Worm (Caenorhabditis elegans) whole organism, late embryonic: ENCODE data around the gene C34E11.4.

Source experiments
- F13H6.1 ChIP-seq: sonication (generic microtip); optimal IDR thresholded peaks from 2 replicates; lab custom pipeline; 2016; ENCODE audit warnings: missing genetic modification characterization, missing compliant biosample characterization
- K09A11.1 ChIP-seq: sonication (generic microtip); optimal IDR thresholded peaks from 2 replicates; lab custom pipeline; 2017; ENCODE audit warnings: antibody characterized with exemption, mild to moderate bottlenecking, missing genetic modification characterization, missing compliant biosample characterization; ENCODE audit not compliant: insufficient read depth
- ahr-1 ChIP-seq: sonication (generic microtip); optimal IDR thresholded peaks from 2 replicates; lab custom pipeline; 2016; ENCODE audit warnings: missing genetic modification characterization, missing compliant biosample characterization
- ceh-14 ChIP-seq: sonication (generic microtip); optimal IDR thresholded peaks from 2 replicates; lab custom pipeline; 2016; ENCODE audit warnings: missing genotype, missing genetic modification characterization, missing compliant biosample characterization
- ceh-18 ChIP-seq: sonication (generic microtip); optimal IDR thresholded peaks from 2 replicates; lab custom pipeline; 2016; ENCODE audit warnings: missing genetic modification characterization, missing compliant biosample characterization
- ceh-2 ChIP-seq: sonication (generic microtip); optimal IDR thresholded peaks from 2 replicates; lab custom pipeline; 2016; ENCODE audit warnings: missing genotype, missing genetic modification characterization, missing compliant biosample characterization
- ceh-30 ChIP-seq: fragments of 150-350 bp; optimal IDR thresholded peaks from 2 replicates; lab custom pipeline; 2014; ENCODE audit warnings: missing biosample characterization, missing genetic modification characterization
- ceh-31 ChIP-seq: sonication (generic microtip); optimal IDR thresholded peaks from 2 replicates; lab custom pipeline; 2016; ENCODE audit warnings: missing genetic modification characterization, missing compliant biosample characterization
- ceh-45 ChIP-seq: fragments of 200-800 bp; sonication (Bioruptor generic); IDR thresholded peaks from 2 replicates; pipeline ENCODE4 v1.3.6; 2022; ENCODE audit warnings: missing genetic modification reagents, missing genetic modification characterization, missing compliant biosample characterization
- ceh-48 ChIP-seq: sonication (generic microtip); optimal IDR thresholded peaks from 2 replicates; lab custom pipeline; 2016; ENCODE audit warnings: missing genetic modification characterization, inconsistent platforms, missing compliant biosample characterization
- ceh-9 ChIP-seq: sonication (generic microtip); optimal IDR thresholded peaks from 2 replicates; lab custom pipeline; 2016; ENCODE audit warnings: mild to moderate bottlenecking, missing genetic modification characterization, inconsistent platforms, missing compliant biosample characterization
- dmd-4 ChIP-seq: sonication (generic microtip); optimal IDR thresholded peaks from 2 replicates; lab custom pipeline; 2016; ENCODE audit warnings: borderline replicate concordance, missing genetic modification characterization, missing compliant biosample characterization
- dve-1 ChIP-seq: sonication (generic microtip); optimal IDR thresholded peaks from 2 replicates; lab custom pipeline; 2017; ENCODE audit warnings: antibody characterized with exemption, mild to moderate bottlenecking, missing genetic modification characterization, missing compliant biosample characterization
- elt-4 ChIP-seq: sonication (generic microtip); optimal IDR thresholded peaks from 2 replicates; lab custom pipeline; 2016; ENCODE audit warnings: missing genetic modification characterization, missing compliant biosample characterization
- fax-1 ChIP-seq: sonication (generic microtip); optimal IDR thresholded peaks from 2 replicates; lab custom pipeline; 2016; ENCODE audit warnings: missing genotype, missing genetic modification characterization, missing compliant biosample characterization
- fkh-10 ChIP-seq: fragments of 150-350 bp; optimal IDR thresholded peaks from 2 replicates; lab custom pipeline; 2014; ENCODE audit warnings: missing biosample characterization, missing genetic modification reagents, missing genetic modification characterization
- hlh-13 ChIP-seq: fragments of 200-800 bp; sonication (Bioruptor generic); optimal IDR thresholded peaks from 2 replicates; lab custom pipeline; 2018; ENCODE audit warnings: mild to moderate bottlenecking, missing genetic modification characterization, missing compliant biosample characterization
- hlh-30 ChIP-seq: sonication (generic microtip); optimal IDR thresholded peaks from 2 replicates; lab custom pipeline; 2017; ENCODE audit warnings: antibody characterized with exemption, missing genetic modification characterization, missing compliant biosample characterization; ENCODE audit not compliant: insufficient read depth
- hlh-6 ChIP-seq: sonication (generic microtip); optimal IDR thresholded peaks from 2 replicates; lab custom pipeline; 2016; ENCODE audit warnings: missing genotype, missing genetic modification characterization, missing compliant biosample characterization
- hlh-8 ChIP-seq: sonication (generic microtip); optimal IDR thresholded peaks from 2 replicates; lab custom pipeline; 2016; ENCODE audit warnings: missing genotype, missing genetic modification characterization, missing compliant biosample characterization
- lin-11 ChIP-seq: fragments of 200-800 bp; sonication (Bioruptor generic); optimal IDR thresholded peaks from 2 replicates; lab custom pipeline; 2018; ENCODE audit warnings: mild to moderate bottlenecking, missing genetic modification characterization, missing compliant biosample characterization
- nhr-11 ChIP-seq: fragments of 150-350 bp; optimal IDR thresholded peaks from 2 replicates; lab custom pipeline; 2014; ENCODE audit warnings: missing biosample characterization, missing genetic modification characterization
- pha-4 ChIP-seq: fragments of 150-350 bp; optimal IDR thresholded peaks from 2 replicates; lab custom pipeline; 2018; ENCODE audit warnings: missing biosample characterization, missing genetic modification reagents, missing genetic modification characterization
- pqm-1 ChIP-seq: sonication (generic microtip); optimal IDR thresholded peaks from 2 replicates; lab custom pipeline; 2016; ENCODE audit warnings: missing genetic modification characterization, missing compliant biosample characterization
- rnt-1 ChIP-seq: sonication (generic microtip); optimal IDR thresholded peaks from 2 replicates; lab custom pipeline; 2016; ENCODE audit warnings: missing genetic modification characterization, missing compliant biosample characterization
- sdc-2 ChIP-seq: sonication (generic microtip); optimal IDR thresholded peaks from 2 replicates; lab custom pipeline; 2016; ENCODE audit warnings: missing genotype, missing genetic modification characterization, missing compliant biosample characterization
- sox-2 ChIP-seq: fragments of 200-800 bp; sonication (Bioruptor generic); IDR thresholded peaks from 2 replicates; pipeline ENCODE4 v1.3.6; 2022; ENCODE audit warnings: missing genetic modification reagents, missing genetic modification characterization, missing compliant biosample characterization
- syd-9 ChIP-seq: sonication (generic microtip); optimal IDR thresholded peaks from 2 replicates; lab custom pipeline; 2016; ENCODE audit warnings: mild to moderate bottlenecking, missing genetic modification characterization, moderate library complexity, missing compliant biosample characterization
- tbx-2 ChIP-seq: sonication (generic microtip); optimal IDR thresholded peaks from 2 replicates; lab custom pipeline; 2016; ENCODE audit warnings: missing genetic modification characterization, missing compliant biosample characterization
- tbx-7 ChIP-seq: sonication (generic microtip); optimal IDR thresholded peaks from 2 replicates; lab custom pipeline; 2016; ENCODE audit warnings: missing genotype, missing genetic modification characterization, missing compliant biosample characterization
- ttx-3 ChIP-seq: sonication (generic microtip); optimal IDR thresholded peaks from 2 replicates; lab custom pipeline; 2016; ENCODE audit warnings: missing genetic modification reagents, missing genetic modification characterization, missing compliant biosample characterization
- ztf-16 ChIP-seq: sonication (generic microtip); optimal IDR thresholded peaks from 2 replicates; lab custom pipeline; 2017; ENCODE audit warnings: missing genetic modification characterization, missing compliant biosample characterization

The C34E11.4 gene

ce11 chrX:11848618-11849017, 44.6 kb downstream of the C34E11.4 start, which contains the start of gene F54F7.9:
Gene F54F7.9 (minus strand): TSS chrX:11848718.
- TF ChIP-seq nhr-11 (tag; lab: Kevin White, UChicago), result no peak
- no peak for TF ChIP-seq tbx-2 (tag; lab: Kevin White, UChicago)
- no peak for TF ChIP-seq ceh-9 (tag; lab: Kevin White, UChicago)

ce11 chrX:11850082-11850481, 46.1 kb downstream of the C34E11.4 start, which contains the start of gene F54F7.3:
Gene F54F7.3 (minus strand): TSS chrX:11850182.
- no peak for TF ChIP-seq ceh-48 (tag; lab: Kevin White, UChicago)
- TF ChIP-seq sdc-2, result no peak
- TF ChIP-seq hlh-30 (tag; lab: Kevin White, UChicago), result no peak
- TF ChIP-seq F13H6.1, result no peak
- TF ChIP-seq hlh-6 (tag; lab: Kevin White, UChicago), result no peak

DNA sequence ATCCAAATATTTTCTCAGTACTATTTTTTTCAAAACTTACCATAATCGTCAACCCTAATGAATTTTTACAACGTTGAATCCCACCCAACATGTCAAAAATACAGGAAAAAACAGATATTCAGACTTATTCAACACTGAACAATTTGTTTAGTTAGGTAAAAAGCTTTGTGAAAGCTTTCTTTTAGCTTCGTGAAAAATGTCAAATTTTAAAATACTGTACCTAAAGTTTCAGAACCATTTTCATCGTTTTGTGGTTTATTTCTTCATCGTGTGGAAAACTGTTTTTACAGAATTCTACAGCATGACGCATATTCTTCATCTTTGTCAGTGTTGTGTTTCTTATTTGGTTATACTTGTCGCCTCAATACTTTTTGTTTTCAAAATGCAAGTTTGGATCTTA, 46.6 kb downstream of the C34E11.4 start, which contains the start of gene F54F7.14:
TSS of gene F54F7.14 (plus strand) at position 301 of the 400 bp plus-strand sequence.
- TF ChIP-seq lin-11 (tag; lab: Kevin White, UChicago) (no peak), ttx-3 (tag; lab: Kevin White, UChicago) (no peak), rnt-1 (tag; lab: Kevin White, UChicago) (no peak), hlh-13 (GFP tag; lab: Kevin White, UChicago) (no peak)

DNA sequence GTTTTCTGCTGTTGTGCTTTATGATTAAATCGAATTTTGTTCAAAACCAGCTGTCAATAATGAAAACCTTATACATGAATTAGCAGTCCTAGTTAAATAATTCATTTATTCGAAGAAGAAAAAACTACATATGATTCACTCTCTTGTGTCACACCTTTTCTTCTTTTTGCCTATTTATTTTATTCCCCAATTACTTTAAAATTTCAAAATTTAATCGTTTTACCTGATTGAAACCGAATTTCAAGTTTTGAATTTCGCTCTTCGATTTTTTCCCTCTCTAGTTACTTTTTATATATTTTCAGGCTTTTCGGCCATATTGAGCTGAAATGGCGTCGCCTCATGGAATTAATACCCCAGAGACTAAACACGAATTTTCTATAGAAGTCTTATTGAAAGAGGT, 48.5 kb downstream of the C34E11.4 start, which contains the start of gene xtr-1:
TSS of gene xtr-1 (plus strand) at position 301 of the 400 bp plus-strand sequence.
- TF ChIP-seq fkh-10 (no peak), pqm-1 (tag; lab: Kevin White, UChicago) (no peak), fax-1 (tag; lab: Kevin White, UChicago) (no peak), K09A11.1 (tag; lab: Kevin White, UChicago) (no peak), elt-4 (tag; lab: Kevin White, UChicago) (no peak), hlh-8 (tag; lab: Kevin White, UChicago) (no peak), dve-1 (tag; lab: Kevin White, UChicago) (no peak), ceh-2 (tag; lab: Kevin White, UChicago) (no peak), ahr-1 (tag; lab: Kevin White, UChicago) (no peak), dmd-4 (tag; lab: Kevin White, UChicago) (no peak), pha-4 (tag; lab: Kevin White, UChicago) (no peak), tbx-7 (tag; lab: Kevin White, UChicago) (no peak), syd-9 (tag; lab: Kevin White, UChicago) (no peak), ceh-31 (no peak)

ce11 chrX:11854432-11854831, 50.4 kb downstream of the C34E11.4 start:
- TF ChIP-seq ceh-18 (tag; lab: Kevin White, UChicago) (no peak), sox-2 (GFP tag; lab: Robert Waterston, UW) (no peak), ztf-16 (tag; lab: Kevin White, UChicago) (no peak), F13H6.1 (no peak), rnt-1 (tag; lab: Kevin White, UChicago) (no peak)

DNA sequence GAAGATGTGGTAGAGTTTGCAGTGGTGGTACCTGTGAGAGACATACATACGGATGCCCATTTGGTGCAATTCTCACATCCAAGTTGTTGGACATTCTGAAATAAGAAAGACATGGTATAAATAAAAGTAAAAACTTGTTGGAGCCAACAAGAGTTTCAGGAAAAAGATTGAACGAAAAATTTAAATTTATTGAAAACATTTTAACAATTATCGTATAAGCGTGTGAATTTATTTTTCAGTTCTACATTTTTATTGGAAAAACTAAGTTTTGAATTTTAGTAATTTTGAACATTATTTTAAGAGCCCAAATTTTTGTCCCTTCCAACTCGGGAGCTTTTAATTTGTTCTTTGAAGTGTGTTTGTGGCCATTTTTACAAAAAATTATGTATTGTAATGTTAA, 50.9 kb downstream of the C34E11.4 start, which contains the start of gene F54F7.8:
TSS of gene F54F7.8 (minus strand) at position 101 of the 400 bp plus-strand sequence.
- no peak for TF ChIP-seq ceh-30 (tag; lab: Kevin White, UChicago)
- TF ChIP-seq hlh-8 (tag; lab: Kevin White, UChicago), result no peak
- no peak for TF ChIP-seq ceh-18 (tag; lab: Kevin White, UChicago)
- no peak for TF ChIP-seq sdc-2
- TF ChIP-seq ceh-14 (tag; lab: Kevin White, UChicago), result no peak
- no peak for TF ChIP-seq dmd-4 (tag; lab: Kevin White, UChicago)
- no peak for TF ChIP-seq ceh-45 (GFP tag; lab: Robert Waterston, UW)
